Fruit fly (Drosophila melanogaster) whole organism, embryonic: ENCODE results near the gene bun.

Source experiments
- Aef1 ChIP-seq: fragments of 200-800 bp; sonication (Bioruptor generic); IDR thresholded peaks from 3 replicates; pipeline ENCODE4 v1.3.6; 2022; ENCODE audit warnings: missing biosample characterization, missing genetic modification characterization
- Antp ChIP-seq: fragments of 200-800 bp; sonication (Bioruptor generic); optimal IDR thresholded peaks from 3 replicates; lab custom pipeline; 2016; ENCODE audit warnings: missing biosample characterization, missing genetic modification characterization
- CG10274 ChIP-seq: fragments of 200-800 bp; sonication (Bioruptor generic); optimal IDR thresholded peaks from 3 replicates; lab custom pipeline; 2017; ENCODE audit warnings: missing biosample characterization, mild to moderate bottlenecking, missing genetic modification characterization
- CG10366 ChIP-seq: fragments of 200-800 bp; sonication (Bioruptor generic); IDR thresholded peaks from 2 replicates; pipeline ENCODE4 v1.3.6; 2022; ENCODE audit warnings: missing biosample characterization, missing genetic modification characterization
- CG10543 ChIP-seq: fragments of 200-800 bp; sonication (Bioruptor generic); optimal IDR thresholded peaks from 3 replicates; lab custom pipeline; 2017; ENCODE audit warnings: missing biosample characterization, mild to moderate bottlenecking, missing genetic modification characterization, moderate library complexity
- CG12071 ChIP-seq: fragments of 200-800 bp; sonication (Bioruptor generic); optimal IDR thresholded peaks from 3 replicates; lab custom pipeline; 2018; ENCODE audit warnings: missing biosample characterization, mild to moderate bottlenecking, missing genetic modification characterization
- CG12236 ChIP-seq: fragments of 200-800 bp; sonication (Bioruptor generic); optimal IDR thresholded peaks from 2 replicates; lab custom pipeline; 2016; ENCODE audit warnings: missing biosample characterization, missing genetic modification characterization
- CG13775 ChIP-seq: fragments of 200-800 bp; sonication (Bioruptor generic); optimal IDR thresholded peaks from 3 replicates; lab custom pipeline; 2017; ENCODE audit warnings: missing biosample characterization, mild to moderate bottlenecking, missing genetic modification characterization
- CG17361 ChIP-seq: fragments of 200-800 bp; sonication (Bioruptor generic); IDR thresholded peaks from 3 replicates; pipeline ENCODE4 v1.3.6; 2022; ENCODE audit warnings: missing biosample characterization, missing genetic modification characterization
- CG17802 ChIP-seq: fragments of 200-800 bp; sonication (Bioruptor generic); optimal IDR thresholded peaks from 2 replicates; lab custom pipeline; 2018; ENCODE audit warnings: missing biosample characterization, mild to moderate bottlenecking, missing genetic modification characterization, moderate library complexity
- CG1832 ChIP-seq: fragments of 200-800 bp; sonication (Bioruptor generic); optimal IDR thresholded peaks from 2 replicates; lab custom pipeline; 2017; ENCODE audit warnings: missing biosample characterization, mild to moderate bottlenecking, missing genetic modification characterization, inconsistent platforms
- CG31441 ChIP-seq: fragments of 200-800 bp; sonication (Bioruptor generic); IDR thresholded peaks from 2 replicates; pipeline ENCODE4 v1.3.6; 2022; ENCODE audit warnings: missing biosample characterization, missing genetic modification characterization
- CG32772 ChIP-seq: fragments of 200-800 bp; sonication (Bioruptor generic); IDR thresholded peaks from 2 replicates; pipeline ENCODE4 v1.3.6; 2022; ENCODE audit warnings: missing biosample characterization, missing genetic modification characterization
- CG3281 ChIP-seq: fragments of 200-800 bp; sonication (Bioruptor generic); optimal IDR thresholded peaks from 3 replicates; lab custom pipeline; 2017; ENCODE audit warnings: missing biosample characterization, mild to moderate bottlenecking, missing genetic modification characterization
- CG3995 ChIP-seq: fragments of 200-800 bp; sonication (Bioruptor generic); optimal IDR thresholded peaks from 3 replicates; lab custom pipeline; 2016; ENCODE audit warnings: missing biosample characterization, missing genetic modification characterization
- CG6175 ChIP-seq: fragments of 200-800 bp; sonication (Bioruptor generic); IDR thresholded peaks from 3 replicates; pipeline ENCODE4 v1.3.6; 2022; ENCODE audit warnings: missing biosample characterization, missing genetic modification characterization
- CG9932 ChIP-seq: fragments of 200-800 bp; sonication (Bioruptor generic); IDR thresholded peaks from 2 replicates; pipeline ENCODE4 v1.3.6; 2022; ENCODE audit warnings: missing biosample characterization, missing genetic modification characterization
- CTCF ChIP-seq: fragments of 200-800 bp; sonication (Bioruptor generic); optimal IDR thresholded peaks from 2 replicates; lab custom pipeline; 2017; ENCODE audit warnings: missing biosample characterization, mild to moderate bottlenecking, missing genetic modification characterization, moderate library complexity
- Dfd ChIP-seq, 2 experiments: fragments of >200 bp; optimal IDR thresholded peaks; 2 replicates each; lab custom pipeline; 2017; ENCODE audit warnings: missing biosample characterization in 2 of 2, missing genetic modification characterization in 2 of 2
- Dll ChIP-seq: fragments of 200-800 bp; sonication (Bioruptor generic); IDR thresholded peaks from 4 replicates; pipeline ENCODE4 v1.3.6; 2022; ENCODE audit warnings: missing biosample characterization, missing genetic modification characterization; ENCODE audit not compliant: partially characterized antibody
- Dp ChIP-seq: fragments of 200-800 bp; sonication (Bioruptor generic); optimal IDR thresholded peaks from 2 replicates; lab custom pipeline; 2018; ENCODE audit warnings: missing biosample characterization, mild to moderate bottlenecking, missing genetic modification characterization, moderate library complexity
- E2f1 ChIP-seq: fragments of 200-800 bp; sonication (Bioruptor generic); IDR thresholded peaks from 2 replicates; pipeline ENCODE4 v1.3.6; 2022; ENCODE audit warnings: missing biosample characterization, missing genetic modification characterization
- Hr3 ChIP-seq: fragments of 200-800 bp; sonication (Bioruptor generic); optimal IDR thresholded peaks from 3 replicates; lab custom pipeline; 2016; ENCODE audit warnings: missing biosample characterization, missing genetic modification characterization
- Jarid2 ChIP-seq: fragments of 200-800 bp; sonication (Bioruptor generic); optimal IDR thresholded peaks from 3 replicates; lab custom pipeline; 2017; ENCODE audit warnings: mild to moderate bottlenecking, missing biosample characterization, missing genetic modification reagents, missing genetic modification characterization
- Mrtf ChIP-seq: fragments of 200-800 bp; sonication (Bioruptor generic); IDR thresholded peaks from 3 replicates; pipeline ENCODE4 v1.3.6; 2022; ENCODE audit warnings: missing biosample characterization, missing genetic modification characterization
- Opbp ChIP-seq: fragments of 200-800 bp; sonication (Bioruptor generic); IDR thresholded peaks from 3 replicates; pipeline ENCODE4 v1.3.6; 2022; ENCODE audit warnings: missing biosample characterization, missing genetic modification characterization; ENCODE audit not compliant: partially characterized antibody
- PHDP ChIP-seq: fragments of 200-800 bp; sonication (Bioruptor generic); optimal IDR thresholded peaks from 3 replicates; lab custom pipeline; 2018; ENCODE audit warnings: missing biosample characterization, mild to moderate bottlenecking, missing genetic modification characterization, moderate library complexity
- Pdp1 ChIP-seq, 2 experiments: fragments of 200-800 bp; sonication (Bioruptor generic); optimal IDR thresholded peaks; 3 replicates each; lab custom pipeline; 2016; ENCODE audit warnings: missing biosample characterization in 2 of 2, missing genetic modification characterization in 2 of 2, mild to moderate bottlenecking in 1 of 2, moderate library complexity in 1 of 2
- Tbp ChIP-seq: fragments of >200 bp; optimal IDR thresholded peaks from 2 replicates; lab custom pipeline; 2018; ENCODE audit warnings: missing biosample characterization, missing genetic modification characterization
- Vsx1 ChIP-seq: fragments of 200-800 bp; sonication (Bioruptor generic); optimal IDR thresholded peaks from 2 replicates; lab custom pipeline; 2017; ENCODE audit warnings: missing biosample characterization, mild to moderate bottlenecking, missing genetic modification characterization, missing genetic modification reagents
- YL-1 ChIP-seq: fragments of 200-800 bp; sonication (Bioruptor generic); optimal IDR thresholded peaks from 3 replicates; lab custom pipeline; 2017; ENCODE audit warnings: missing biosample characterization, mild to moderate bottlenecking, missing genetic modification characterization
- bowl ChIP-seq: fragments of 200-800 bp; sonication (Bioruptor generic); IDR thresholded peaks from 2 replicates; pipeline ENCODE4 v1.3.6; 2022; ENCODE audit warnings: missing biosample characterization, missing genetic modification characterization
- cato ChIP-seq: fragments of 200-800 bp; sonication (Bioruptor generic); optimal IDR thresholded peaks from 2 replicates; lab custom pipeline; 2016; ENCODE audit warnings: missing biosample characterization, missing genetic modification characterization, borderline replicate concordance
- danr ChIP-seq: fragments of 200-800 bp; sonication (Bioruptor generic); IDR thresholded peaks from 2 replicates; pipeline ENCODE4 v1.3.6; 2022; ENCODE audit warnings: missing biosample characterization, missing genetic modification characterization
- dm ChIP-seq: fragments of 200-800 bp; sonication (Bioruptor generic); optimal IDR thresholded peaks from 3 replicates; lab custom pipeline; 2016; ENCODE audit warnings: missing biosample characterization, missing genetic modification characterization
- dmrt99B ChIP-seq: fragments of 200-800 bp; sonication (Bioruptor generic); optimal IDR thresholded peaks from 2 replicates; lab custom pipeline; 2018; ENCODE audit warnings: missing biosample characterization, mild to moderate bottlenecking, missing genetic modification characterization, moderate library complexity
- emc ChIP-seq: fragments of 200-800 bp; sonication (Bioruptor generic); optimal IDR thresholded peaks from 2 replicates; lab custom pipeline; 2016; ENCODE audit warnings: missing biosample characterization, missing genetic modification characterization
- esg ChIP-seq: fragments of 200-800 bp; sonication (Bioruptor generic); conservative IDR thresholded peaks from 2 replicates; pipeline ENCODE4 v1.3.6; 2022; ENCODE audit warnings: missing biosample characterization, missing genetic modification characterization
- gce ChIP-seq: fragments of 200-800 bp; sonication (Bioruptor generic); IDR thresholded peaks from 3 replicates; pipeline ENCODE4 v1.3.6; 2022; ENCODE audit warnings: missing biosample characterization, missing genetic modification characterization
- gro ChIP-seq: fragments of 200-800 bp; sonication (Bioruptor generic); optimal IDR thresholded peaks from 2 replicates; lab custom pipeline; 2016; ENCODE audit warnings: missing biosample characterization, missing genetic modification characterization
- her ChIP-seq: fragments of 200-800 bp; sonication (Bioruptor generic); optimal IDR thresholded peaks from 2 replicates; lab custom pipeline; 2016; ENCODE audit warnings: missing biosample characterization, missing genetic modification characterization
- ind ChIP-seq: fragments of 200-800 bp; sonication (Bioruptor generic); optimal IDR thresholded peaks from 3 replicates; lab custom pipeline; 2016; ENCODE audit warnings: missing biosample characterization, missing genetic modification characterization
- inv ChIP-seq: fragments of 200-800 bp; sonication (Bioruptor generic); IDR thresholded peaks from 2 replicates; pipeline ENCODE4 v1.3.6; 2022; ENCODE audit warnings: missing biosample characterization, missing genetic modification characterization; ENCODE audit not compliant: partially characterized antibody
- jumu ChIP-seq: fragments of 200-800 bp; sonication (Bioruptor generic); optimal IDR thresholded peaks from 3 replicates; lab custom pipeline; 2016; ENCODE audit warnings: missing biosample characterization, missing genetic modification characterization
- knrl ChIP-seq: fragments of 200-800 bp; sonication (Bioruptor generic); IDR thresholded peaks from 3 replicates; pipeline ENCODE4 v1.3.6; 2022; ENCODE audit warnings: missing biosample characterization, missing genetic modification characterization; ENCODE audit not compliant: partially characterized antibody
- maf-S ChIP-seq: fragments of 200-800 bp; sonication (Bioruptor generic); optimal IDR thresholded peaks from 2 replicates; lab custom pipeline; 2016; ENCODE audit warnings: missing biosample characterization, missing genetic modification characterization
- rib ChIP-seq: fragments of 200-800 bp; sonication (Bioruptor generic); IDR thresholded peaks from 2 replicates; pipeline ENCODE4 v1.3.6; 2022; ENCODE audit warnings: missing biosample characterization, missing genetic modification characterization
- salm ChIP-seq: fragments of 200-800 bp; sonication (Bioruptor generic); optimal IDR thresholded peaks from 2 replicates; lab custom pipeline; 2018; ENCODE audit warnings: missing biosample characterization, mild to moderate bottlenecking, missing genetic modification characterization
- slp2 ChIP-seq: fragments of 200-800 bp; sonication (Bioruptor generic); optimal IDR thresholded peaks from 2 replicates; lab custom pipeline; 2016; ENCODE audit warnings: missing biosample characterization, missing genetic modification characterization
- unc-4 ChIP-seq: fragments of 200-800 bp; sonication (Bioruptor generic); IDR thresholded peaks from 2 replicates; pipeline ENCODE4 v1.3.6; 2022; ENCODE audit warnings: missing biosample characterization, missing genetic modification characterization; ENCODE audit not compliant: partially characterized antibody
- zfh1 ChIP-seq: fragments of 200-800 bp; sonication (Bioruptor generic); IDR thresholded peaks from 3 replicates; pipeline ENCODE4 v1.3.6; 2022; ENCODE audit warnings: missing biosample characterization, missing genetic modification characterization

The bun gene

DNA sequence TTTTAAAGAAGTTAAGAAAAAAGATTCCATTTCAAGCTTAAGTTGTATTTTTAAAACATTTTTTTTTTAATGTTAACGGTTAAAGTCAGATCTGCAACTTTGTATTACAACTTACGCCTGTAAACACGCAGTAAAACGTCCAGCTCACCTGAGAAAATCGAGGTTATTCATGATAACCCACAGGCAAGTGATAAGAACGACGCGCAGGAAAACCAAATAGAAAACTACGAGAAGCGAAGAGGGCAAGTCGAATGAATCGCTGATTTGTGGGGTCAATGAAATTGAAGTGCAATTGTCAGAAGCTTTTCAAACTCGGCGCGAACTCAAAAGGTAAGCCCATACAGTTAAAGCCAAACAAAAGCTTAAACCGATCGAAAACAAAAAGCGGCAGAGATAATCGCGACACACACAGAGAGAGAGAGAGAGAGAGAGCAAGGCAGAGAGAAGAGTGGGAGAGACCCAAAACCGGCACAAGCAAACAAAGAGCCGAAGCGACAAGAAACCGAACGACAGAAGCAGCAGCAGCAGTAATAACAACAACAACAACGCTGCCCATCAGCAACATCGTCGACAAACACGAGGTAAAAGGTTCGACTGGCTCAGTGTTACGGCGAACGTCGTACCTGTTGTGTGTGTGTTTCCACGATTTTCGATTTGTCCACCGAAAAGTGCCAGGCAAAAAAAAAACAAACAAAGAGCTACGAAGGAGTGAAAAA, 38.9 kb downstream of the bun start, which contains the start of gene CG43051 (continued):
- TF ChIP-seq dmrt99B (tag; lab: Kevin White, UChicago), result no peak
- TF ChIP-seq CG10543 (GFP tag; lab: Kevin White, UChicago), result peak; percentile 70
- no peak for TF ChIP-seq Antp (GFP tag; lab: Kevin White, UChicago)
- no peak for TF ChIP-seq cato (GFP tag; lab: Kevin White, UChicago)
- no peak for TF ChIP-seq zfh1 (GFP tag; lab: Robert Waterston, UW)
- TF ChIP-seq unc-4, result no peak
- no peak for TF ChIP-seq CG13775 (GFP tag; lab: Kevin White, UChicago)
- peak; percentile 31 for TF ChIP-seq her (GFP tag; lab: Kevin White, UChicago)
- no peak for TF ChIP-seq maf-S (GFP tag; lab: Kevin White, UChicago)
- 0 out of 2 replicates have a peak, but pooled peaks have one; percentile 6 for TF ChIP-seq danr (GFP tag; lab: Robert Waterston, UW)
- TF ChIP-seq rib (GFP tag; lab: Robert Waterston, UW), result 0 out of 2 replicates have a peak, but pooled peaks have one; percentile 24
- TF ChIP-seq CG10274 (GFP tag; lab: Kevin White, UChicago), result no peak
- peak; percentile 82 for TF ChIP-seq Jarid2 (GFP tag; lab: Kevin White, UChicago)
- no peak for TF ChIP-seq Pdp1 (GFP tag; optimal IDR thresholded peaks at IDR 0.05; lab: Kevin White, UChicago)
- 0 out of 3 replicates have a peak, but pooled peaks have one; percentile 24 for TF ChIP-seq Aef1 (GFP tag; lab: Robert Waterston, UW)
- peak; percentile 53 for TF ChIP-seq dm
- TF ChIP-seq CG10366, result no peak
- TF ChIP-seq slp2 (GFP tag; lab: Kevin White, UChicago), result no peak
- no peak for TF ChIP-seq CG17802 (tag; lab: Kevin White, UChicago)
- no peak; the same call in 2 of the 3 replicates for TF ChIP-seq gce (GFP tag; lab: Robert Waterston, UW)
- peak; percentile 28 for TF ChIP-seq gro (GFP tag; lab: Kevin White, UChicago)
- no peak for TF ChIP-seq CG1832 (GFP tag; lab: Kevin White, UChicago)
- TF ChIP-seq Dfd (GFP tag; optimal IDR thresholded peaks at IDR 0.05; lab: Kevin White, UChicago), result no peak
- TF ChIP-seq ind (GFP tag; lab: Kevin White, UChicago), result no peak
- no peak for TF ChIP-seq CG9932 (GFP tag; lab: Robert Waterston, UW)
- no peak for TF ChIP-seq emc
- TF ChIP-seq CG6175, result no peak
- TF ChIP-seq Tbp (GFP tag; lab: Kevin White, UChicago), result no peak
- no peak for TF ChIP-seq Opbp (GFP tag; lab: Robert Waterston, UW)
- TF ChIP-seq CG31441, result no peak
- TF ChIP-seq PHDP, result no peak
- no peak for TF ChIP-seq Vsx1 (GFP tag; lab: Kevin White, UChicago)
- no peak for TF ChIP-seq jumu (GFP tag; lab: Kevin White, UChicago)
- TF ChIP-seq CG12236 (GFP tag; lab: Kevin White, UChicago), result no peak
- TF ChIP-seq Dll (GFP tag; lab: Robert Waterston, UW), result 0 out of 4 replicates have a peak, but pooled peaks have one; percentile 24
- TF ChIP-seq inv (GFP tag; lab: Robert Waterston, UW), result no peak
- TF ChIP-seq CG3281 (GFP tag; lab: Kevin White, UChicago), result no peak
- TF ChIP-seq CG3995, result no peak
- no peak for TF ChIP-seq CG17361
- TF ChIP-seq E2f1, result no peak
- TF ChIP-seq esg (GFP tag; lab: Robert Waterston, UW), result no peak
- no peak for TF ChIP-seq CG32772
- no peak for TF ChIP-seq Hr3
- no peak for TF ChIP-seq Mrtf (GFP tag; lab: Robert Waterston, UW)
- TF ChIP-seq salm (tag; lab: Kevin White, UChicago), result no peak
- TF ChIP-seq CG12071, result no peak
- TF ChIP-seq bowl (GFP tag; lab: Robert Waterston, UW), result no peak; the same call in 1 of the 2 replicates
- peak; percentile 1 for TF ChIP-seq Dp (GFP tag; lab: Kevin White, UChicago)
- no peak for TF ChIP-seq knrl (GFP tag; lab: Robert Waterston, UW)
- peak; percentile 6 for TF ChIP-seq YL-1 (GFP tag; lab: Kevin White, UChicago)
- TF ChIP-seq CTCF, result peak; percentile 25
